Worm (Caenorhabditis elegans) whole organism, L1 larva: Measurements from ENCODE around the gene F18A11.3.

Experiments
- C04F5.9 ChIP-seq: sonication (generic microtip); optimal IDR thresholded peaks from 2 replicates; lab custom pipeline; 2016; ENCODE audit warnings: missing genetic modification characterization, missing compliant biosample characterization
- C16A3.4 ChIP-seq: fragments of 150-350 bp; optimal IDR thresholded peaks from 2 replicates; lab custom pipeline; 2014; ENCODE audit warnings: missing biosample characterization, missing genetic modification characterization
- C34B4.2 ChIP-seq: sonication (generic microtip); optimal IDR thresholded peaks from 2 replicates; lab custom pipeline; 2017; ENCODE audit warnings: mild to moderate bottlenecking, missing genetic modification characterization, missing compliant biosample characterization
- aha-1 ChIP-seq: fragments of 150-350 bp; optimal IDR thresholded peaks from 2 replicates; lab custom pipeline; 2014; ENCODE audit warnings: missing biosample characterization, missing genetic modification characterization
- aly-2 ChIP-seq: fragments of 150-350 bp; optimal IDR thresholded peaks from 2 replicates; lab custom pipeline; 2014; ENCODE audit warnings: missing biosample characterization, missing genetic modification characterization
- ceh-82 ChIP-seq, 3 experiments: fragments of 150-350 bp in 1 of 3; sonication (generic microtip) in 2 of 3; optimal IDR thresholded peaks; 2 replicates each; lab custom pipeline; 2014 to 2017; ENCODE audit warnings: missing biosample characterization in 3 of 3, missing genetic modification characterization in 3 of 3
- dsc-1 ChIP-seq: sonication (generic microtip); optimal IDR thresholded peaks from 2 replicates; lab custom pipeline; 2016; ENCODE audit warnings: mild to moderate bottlenecking, missing genetic modification characterization, missing compliant biosample characterization
- efl-1 ChIP-seq, 4 experiments: fragments of 150-350 bp; optimal IDR thresholded peaks in 3 of 4; peaks in 1 of 4; 1 replicate in 1 of 4; 2 replicates in 3 of 4; lab custom pipeline; 2014; ENCODE audit warnings: missing biosample characterization in 2 of 4, missing genetic modification characterization in 2 of 4, missing genetic modification reagents in 2 of 4
- elt-2 ChIP-seq: sonication (generic microtip); optimal IDR thresholded peaks from 2 replicates; lab custom pipeline; 2016; ENCODE audit warnings: missing genetic modification characterization, mild to moderate bottlenecking, inconsistent platforms, missing compliant biosample characterization, missing genetic modification reagents
- elt-3 ChIP-seq, 6 experiments: fragments of 150-350 bp in 1 of 6; sonication (generic microtip); optimal IDR thresholded peaks; 2 replicates each; lab custom pipeline; 2017 to 2018; ENCODE audit warnings: missing biosample characterization in 6 of 6, missing genetic modification characterization in 6 of 6, inconsistent platforms in 1 of 6
- ets-5 ChIP-seq: fragments of 200-800 bp; sonication (Bioruptor generic); IDR thresholded peaks from 2 replicates; pipeline ENCODE4 v1.3.6; 2022; ENCODE audit warnings: missing genetic modification characterization, missing compliant biosample characterization
- fkh-8 ChIP-seq: sonication (generic microtip); optimal IDR thresholded peaks from 2 replicates; lab custom pipeline; 2016; ENCODE audit warnings: mild to moderate bottlenecking, missing genetic modification characterization, missing compliant biosample characterization
- grh-1 ChIP-seq: fragments of 200-800 bp; sonication (Bioruptor generic); IDR thresholded peaks from 2 replicates; pipeline ENCODE4 v1.3.6; 2022; ENCODE audit warnings: missing genetic modification reagents, missing genetic modification characterization, missing compliant biosample characterization
- hpl-2 ChIP-seq: fragments of 150-350 bp; optimal IDR thresholded peaks from 2 replicates; lab custom pipeline; 2014; ENCODE audit warnings: missing biosample characterization, missing genetic modification reagents, missing genetic modification characterization
- irx-1 ChIP-seq: sonication (generic microtip); optimal IDR thresholded peaks from 2 replicates; lab custom pipeline; 2016; ENCODE audit warnings: missing genetic modification characterization, missing compliant biosample characterization
- jun-1 ChIP-seq: fragments of 150-350 bp; optimal IDR thresholded peaks from 2 replicates; lab custom pipeline; 2014; ENCODE audit warnings: missing biosample characterization, missing genetic modification reagents, missing genetic modification characterization
- lin-13 ChIP-seq: fragments of 150-350 bp; optimal IDR thresholded peaks from 2 replicates; lab custom pipeline; 2014; ENCODE audit warnings: missing biosample characterization, missing genetic modification reagents, missing genetic modification characterization
- lin-14 ChIP-seq: fragments of 200-800 bp; sonication (Bioruptor generic); optimal IDR thresholded peaks from 2 replicates; lab custom pipeline; 2018; ENCODE audit warnings: mild to moderate bottlenecking, missing genetic modification characterization, moderate library complexity, missing compliant biosample characterization
- lin-15B ChIP-seq: fragments of 150-350 bp; sonication (generic microtip); optimal IDR thresholded peaks from 3 replicates; lab custom pipeline; 2014; ENCODE audit warnings: missing biosample characterization, missing genetic modification characterization
- lin-35 ChIP-seq, 2 experiments: fragments of 150-350 bp; optimal IDR thresholded peaks; 2 replicates each; lab custom pipeline; 2014; ENCODE audit warnings: missing biosample characterization in 2 of 2, missing genetic modification characterization in 2 of 2, missing genetic modification reagents in 2 of 2
- lin-39 ChIP-seq: fragments of 150-350 bp; optimal IDR thresholded peaks from 2 replicates; lab custom pipeline; 2014; ENCODE audit warnings: missing biosample characterization, missing genetic modification reagents, missing genetic modification characterization
- lir-3 ChIP-seq: sonication (generic microtip); optimal IDR thresholded peaks from 2 replicates; lab custom pipeline; 2016; ENCODE audit warnings: mild to moderate bottlenecking, missing genetic modification characterization, moderate library complexity, missing compliant biosample characterization; ENCODE audit not compliant: poor library complexity
- mdl-1 ChIP-seq, 2 experiments: fragments of 150-350 bp; optimal IDR thresholded peaks; 2 replicates each; lab custom pipeline; 2014 to 2017; ENCODE audit warnings: missing biosample characterization in 2 of 2, missing genetic modification characterization in 2 of 2, inconsistent platforms in 1 of 2
- mep-1 ChIP-seq: fragments of 150-350 bp; optimal IDR thresholded peaks from 2 replicates; lab custom pipeline; 2014; ENCODE audit warnings: missing biosample characterization, missing genetic modification characterization
- nhr-11 ChIP-seq: fragments of 150-350 bp; optimal IDR thresholded peaks from 2 replicates; lab custom pipeline; 2014; ENCODE audit warnings: missing biosample characterization, missing genetic modification characterization
- nhr-12 ChIP-seq: sonication (generic microtip); optimal IDR thresholded peaks from 2 replicates; lab custom pipeline; 2017; ENCODE audit warnings: missing biosample characterization, missing genetic modification characterization
- nhr-19 ChIP-seq: fragments of 200-800 bp; sonication (Bioruptor generic); conservative IDR thresholded peaks from 2 replicates; pipeline ENCODE4 v1.3.6; 2022; ENCODE audit warnings: missing genetic modification characterization, missing compliant biosample characterization
- nhr-237 ChIP-seq: fragments of 150-350 bp; optimal IDR thresholded peaks from 2 replicates; lab custom pipeline; 2014; ENCODE audit warnings: missing biosample characterization, missing genetic modification characterization
- nhr-47 ChIP-seq: sonication (generic microtip); optimal IDR thresholded peaks from 2 replicates; lab custom pipeline; 2016; ENCODE audit warnings: mild to moderate bottlenecking, missing genetic modification characterization, moderate library complexity, missing compliant biosample characterization
- nhr-76 ChIP-seq: sonication (generic microtip); optimal IDR thresholded peaks from 2 replicates; lab custom pipeline; 2017; ENCODE audit warnings: missing biosample characterization, missing genetic modification characterization
- nhr-77 ChIP-seq: fragments of 150-350 bp; optimal IDR thresholded peaks from 2 replicates; lab custom pipeline; 2014; ENCODE audit warnings: missing biosample characterization, missing genetic modification characterization
- nhr-90 ChIP-seq: sonication (generic microtip); optimal IDR thresholded peaks from 2 replicates; lab custom pipeline; 2016; ENCODE audit warnings: mild to moderate bottlenecking, missing genetic modification characterization, missing compliant biosample characterization; ENCODE audit not compliant: poor library complexity
- pag-3 ChIP-seq: sonication (generic microtip); optimal IDR thresholded peaks from 2 replicates; lab custom pipeline; 2017; ENCODE audit warnings: missing genetic modification characterization, mild to moderate bottlenecking, missing compliant biosample characterization, antibody characterized with exemption, borderline replicate concordance; ENCODE audit not compliant: insufficient read depth
- skn-1 ChIP-seq: fragments of 150-350 bp; optimal IDR thresholded peaks from 2 replicates; lab custom pipeline; 2014; ENCODE audit warnings: missing biosample characterization, missing genetic modification characterization
- sox-4 ChIP-seq: sonication (generic microtip); optimal IDR thresholded peaks from 2 replicates; lab custom pipeline; 2016; ENCODE audit warnings: missing genetic modification characterization, missing compliant biosample characterization
- sup-37 ChIP-seq: fragments of 200-800 bp; sonication (Bioruptor generic); optimal IDR thresholded peaks from 2 replicates; lab custom pipeline; 2018; ENCODE audit warnings: mild to moderate bottlenecking, missing genetic modification characterization, missing compliant biosample characterization
- swsn-7 ChIP-seq: sonication (generic microtip); optimal IDR thresholded peaks from 2 replicates; lab custom pipeline; 2016; ENCODE audit warnings: missing genetic modification characterization, missing compliant biosample characterization
- tbx-2 ChIP-seq: sonication (generic microtip); optimal IDR thresholded peaks from 2 replicates; lab custom pipeline; 2016; ENCODE audit warnings: missing genetic modification characterization, missing compliant biosample characterization
- unc-62 ChIP-seq: fragments of 150-350 bp; optimal IDR thresholded peaks from 2 replicates; lab custom pipeline; 2014; ENCODE audit warnings: missing biosample characterization, missing genetic modification reagents, missing genetic modification characterization
- unc-98 ChIP-seq: fragments of 200-800 bp; sonication (Bioruptor generic); IDR thresholded peaks from 2 replicates; pipeline ENCODE4 v1.3.6; 2022; ENCODE audit warnings: missing genetic modification characterization, missing compliant biosample characterization
- xbp-1 ChIP-seq: sonication (generic microtip); optimal IDR thresholded peaks from 2 replicates; lab custom pipeline; 2016; ENCODE audit warnings: missing genetic modification characterization, missing compliant biosample characterization
- ztf-4 ChIP-seq: fragments of 150-350 bp; optimal IDR thresholded peaks from 2 replicates; lab custom pipeline; 2014; ENCODE audit warnings: missing biosample characterization, missing genetic modification characterization

Gene F18A11.3

DNA sequence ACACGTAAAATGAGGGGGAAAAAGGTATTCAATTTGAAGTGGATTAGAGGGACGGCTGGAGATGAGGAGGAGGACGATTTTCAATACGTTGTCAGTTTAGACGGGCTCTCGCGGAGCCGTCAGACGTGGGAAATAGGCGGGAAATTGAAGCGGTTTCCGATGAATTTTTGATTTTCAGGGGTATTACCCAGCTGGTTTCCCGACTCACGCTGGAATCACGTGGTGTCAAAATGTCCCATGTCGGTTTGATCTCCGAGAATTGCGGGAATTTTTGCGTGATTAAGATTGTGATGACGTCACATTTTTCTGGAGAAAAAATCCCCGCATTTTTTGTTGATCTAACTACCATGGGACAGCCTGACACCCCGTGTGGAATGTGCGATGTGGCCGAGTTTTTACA lies 24.0 kb downstream of the F18A11.3 start (continued):
- no peak for TF ChIP-seq jun-1 (tag; lab: Kevin White, UChicago)
- no peak for TF ChIP-seq nhr-19
- TF ChIP-seq hpl-2 (GFP tag; lab: Kevin White, UChicago), result no peak
- no peak for TF ChIP-seq mep-1 (tag; lab: Kevin White, UChicago)
- no peak for TF ChIP-seq C34B4.2 (tag; lab: Kevin White, UChicago)
- no peak for TF ChIP-seq nhr-76 (tag; lab: Kevin White, UChicago)
- TF ChIP-seq nhr-90 (tag; lab: Kevin White, UChicago), result no peak
- no peak for TF ChIP-seq nhr-237
- TF ChIP-seq nhr-47 (tag; lab: Kevin White, UChicago), result peak; percentile 33
- TF ChIP-seq nhr-11 (tag; lab: Kevin White, UChicago), result no peak
- TF ChIP-seq swsn-7 (tag; lab: Kevin White, UChicago), result no peak
- no peak for TF ChIP-seq elt-2 (tag; lab: Kevin White, UChicago)
- no peak for TF ChIP-seq C16A3.4 (tag; lab: Kevin White, UChicago)
- no peak for TF ChIP-seq nhr-77 (tag; lab: Kevin White, UChicago)
- no peak for TF ChIP-seq grh-1 (GFP tag; lab: Robert Waterston, UW)
- no peak for TF ChIP-seq aly-2 (tag; lab: Kevin White, UChicago)
- TF ChIP-seq nhr-12 (tag; lab: Kevin White, UChicago), result no peak
- TF ChIP-seq pag-3 (tag; lab: Kevin White, UChicago), result no peak
- TF ChIP-seq lin-13 (GFP tag; lab: Kevin White, UChicago), result no peak
- no peak for TF ChIP-seq unc-62 (GFP tag; lab: Kevin White, UChicago)
- TF ChIP-seq lin-39 (tag; lab: Kevin White, UChicago), result no peak
- TF ChIP-seq dsc-1 (tag; lab: Kevin White, UChicago), result peak; percentile 68
- TF ChIP-seq skn-1 (tag; lab: Kevin White, UChicago), result no peak
- peak; percentile 32 for TF ChIP-seq lin-14 (GFP tag; lab: Kevin White, UChicago)
- TF ChIP-seq sup-37 (GFP tag; lab: Kevin White, UChicago), result no peak
- TF ChIP-seq lir-3, result no peak
- no peak for TF ChIP-seq ets-5 (GFP tag; lab: Robert Waterston, UW)
- peak; percentile 78 for TF ChIP-seq fkh-8
- TF ChIP-seq unc-98 (GFP tag; lab: Robert Waterston, UW), result no peak
- no peak for TF ChIP-seq elt-3 (tag; optimal IDR thresholded peaks at IDR 0.05; lab: Kevin White, UChicago)
- TF ChIP-seq mdl-1 (tag; optimal IDR thresholded peaks at IDR 0.05; lab: Kevin White, UChicago), result no peak
- no peak for TF ChIP-seq irx-1 (tag; lab: Kevin White, UChicago)
- TF ChIP-seq aha-1 (tag; lab: Kevin White, UChicago), result no peak
- no peak for TF ChIP-seq tbx-2 (tag; lab: Kevin White, UChicago)
- TF ChIP-seq sox-4, result no peak
- no peak for TF ChIP-seq C04F5.9 (tag; lab: Kevin White, UChicago)
- peak in 1 of 2 experiments; percentile 5 for TF ChIP-seq efl-1 (optimal IDR thresholded peaks at IDR 0.05; lab: Kevin White, UChicago)
- no peak for TF ChIP-seq efl-1 (GFP tag; optimal IDR thresholded peaks at IDR 0.05 in 1 of 2; lab: Kevin White, UChicago)
- TF ChIP-seq lin-15B (tag; lab: Kevin White, UChicago), result no peak
- TF ChIP-seq ztf-4 (tag; lab: Kevin White, UChicago), result no peak
- TF ChIP-seq xbp-1 (tag; lab: Kevin White, UChicago), result no peak
- TF ChIP-seq ceh-82 (tag; optimal IDR thresholded peaks at IDR 0.05; lab: Kevin White, UChicago), result no peak
- peak in 1 of 2 experiments; percentile 14 for TF ChIP-seq lin-35 (GFP tag; optimal IDR thresholded peaks at IDR 0.05; lab: Kevin White, UChicago)
